Fruit fly (Drosophila melanogaster) S2 (cell line): ENCODE measurements around the gene CG5521.

ENCODE experiments used
- CG8478 ChIP-seq: fragments of >200 bp; optimal IDR thresholded peaks from 2 replicates; lab custom pipeline; 2018
- CTCF ChIP-seq, 2 experiments: fragments of >200 bp; optimal IDR thresholded peaks; 2 replicates each; lab custom pipeline; 2018

- TF ChIP-seq CTCF (optimal IDR thresholded peaks at IDR 0.05; lab: Kevin White, UChicago), result no peak
- no peak for TF ChIP-seq CG8478 (lab: Kevin White, UChicago)
These were observed 15.4 kb downstream of the CG5521 start for dm6 chr3R:26982106-26982505.
